Worm (Caenorhabditis elegans) whole organism, early embryonic: ENCODE results near the gene F42A9.3.

Experiments
- B0310.2 ChIP-seq: sonication (generic microtip); optimal IDR thresholded peaks from 2 replicates; lab custom pipeline; 2016; ENCODE audit warnings: mild to moderate bottlenecking, missing genetic modification characterization, missing compliant biosample characterization
- F13C5.2 ChIP-seq: sonication (generic microtip); optimal IDR thresholded peaks from 2 replicates; lab custom pipeline; 2017; ENCODE audit warnings: mild to moderate bottlenecking, missing genetic modification characterization, inconsistent platforms, missing compliant biosample characterization
- aly-1 ChIP-seq: sonication (generic microtip); optimal IDR thresholded peaks from 2 replicates; lab custom pipeline; 2016; ENCODE audit warnings: missing genetic modification characterization, missing compliant biosample characterization
- ama-1 ChIP-seq: fragments of 150-350 bp; optimal IDR thresholded peaks from 2 replicates; lab custom pipeline; 2014
- ceh-13 ChIP-seq: fragments of 200-800 bp; sonication (Bioruptor generic); optimal IDR thresholded peaks from 2 replicates; lab custom pipeline; 2018; ENCODE audit warnings: mild to moderate bottlenecking, missing genetic modification characterization, missing compliant biosample characterization
- ceh-36 ChIP-seq: sonication (generic microtip); optimal IDR thresholded peaks from 2 replicates; lab custom pipeline; 2016; ENCODE audit warnings: missing genetic modification characterization, inconsistent platforms, missing compliant biosample characterization
- ets-7 ChIP-seq: sonication (generic microtip); optimal IDR thresholded peaks from 2 replicates; lab custom pipeline; 2016; ENCODE audit warnings: missing genotype, missing genetic modification characterization, missing compliant biosample characterization
- hmbx-1 ChIP-seq: sonication (generic microtip); optimal IDR thresholded peaks from 2 replicates; lab custom pipeline; 2016; ENCODE audit warnings: mild to moderate bottlenecking, missing genetic modification characterization, missing compliant biosample characterization
- hmg-4 ChIP-seq: fragments of 200-800 bp; sonication (Bioruptor generic); optimal IDR thresholded peaks from 2 replicates; lab custom pipeline; 2018; ENCODE audit warnings: mild to moderate bottlenecking, missing genetic modification characterization, missing compliant biosample characterization
- hnd-1 ChIP-seq: sonication (generic microtip); optimal IDR thresholded peaks from 2 replicates; lab custom pipeline; 2016; ENCODE audit warnings: missing genetic modification characterization, missing compliant biosample characterization
- pes-1 ChIP-seq: fragments of 200-800 bp; sonication (Bioruptor generic); IDR thresholded peaks from 2 replicates; pipeline ENCODE4 v1.3.6; 2022; ENCODE audit warnings: missing genetic modification reagents, missing genetic modification characterization, missing compliant biosample characterization
- scrt-1 ChIP-seq: fragments of 200-800 bp; sonication (Bioruptor generic); IDR thresholded peaks from 2 replicates; pipeline ENCODE4 v1.3.6; 2022; ENCODE audit warnings: missing genetic modification characterization, missing compliant biosample characterization
- sea-1 ChIP-seq: fragments of 200-800 bp; sonication (Bioruptor generic); conservative IDR thresholded peaks from 2 replicates; pipeline ENCODE4 v1.3.6; 2022; ENCODE audit warnings: missing genetic modification characterization, missing compliant biosample characterization
- tbx-11 ChIP-seq: fragments of 200-800 bp; sonication (Bioruptor generic); IDR thresholded peaks from 2 replicates; pipeline ENCODE4 v1.3.6; 2022; ENCODE audit warnings: missing genetic modification characterization, missing compliant biosample characterization
- tbx-37 ChIP-seq: fragments of 200-800 bp; sonication (Bioruptor generic); conservative IDR thresholded peaks from 2 replicates; pipeline ENCODE4 v1.3.6; 2022; ENCODE audit warnings: missing genetic modification reagents, missing genetic modification characterization, missing compliant biosample characterization
- tra-4 ChIP-seq: sonication (generic microtip); optimal IDR thresholded peaks from 2 replicates; lab custom pipeline; 2017; ENCODE audit warnings: missing genetic modification characterization, missing compliant biosample characterization

The F42A9.3 gene

DNA sequence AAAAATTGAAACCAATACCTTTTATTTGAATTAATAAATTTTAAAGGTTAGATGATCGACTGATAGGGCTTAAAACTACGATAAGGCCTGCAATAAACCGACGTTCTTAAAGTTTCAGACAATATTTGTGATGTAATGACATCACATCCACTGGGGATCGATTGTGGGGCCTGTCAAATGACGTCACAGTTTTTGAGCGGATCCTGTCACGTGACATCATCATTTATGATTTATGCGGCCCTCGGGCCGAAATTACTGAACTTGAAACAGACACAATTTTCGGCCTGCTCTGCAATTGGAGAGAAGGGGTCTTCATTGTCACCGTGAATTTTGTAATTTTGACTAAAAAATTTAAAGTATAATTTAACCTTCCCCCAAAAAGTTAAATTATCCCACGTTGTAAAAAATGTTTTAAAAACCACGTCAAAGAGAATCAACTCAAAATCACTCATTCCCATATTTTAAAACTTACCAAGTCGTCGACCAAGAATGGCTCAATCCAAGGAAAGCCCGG lies 37.1 kb downstream of the F42A9.3 start, which contains the start of gene C49C8.1:
C49C8.1 (plus strand) TSS at position 464 of the 514 bp plus-strand sequence.
- TF ChIP-seq B0310.2 (tag; lab: Kevin White, UChicago) (no peak), sea-1 (GFP tag; lab: Robert Waterston, UW) (no peak), ets-7 (tag; lab: Kevin White, UChicago) (no peak), ama-1 (no peak), hmg-4 (GFP tag; lab: Kevin White, UChicago) (no peak), tra-4 (no peak), tbx-11 (GFP tag; lab: Robert Waterston, UW) (no peak), tbx-37 (GFP tag; lab: Robert Waterston, UW) (no peak), ceh-36 (tag; lab: Kevin White, UChicago) (no peak), pes-1 (GFP tag; lab: Robert Waterston, UW) (no peak), scrt-1 (GFP tag; lab: Robert Waterston, UW) (no peak), hmbx-1 (tag; lab: Kevin White, UChicago) (no peak), ceh-13 (no peak)

- TF ChIP-seq B0310.2 (tag; lab: Kevin White, UChicago): no peak
- TF ChIP-seq F13C5.2 (tag; lab: Kevin White, UChicago): no peak
- no peak for TF ChIP-seq tbx-37 (GFP tag; lab: Robert Waterston, UW)
- TF ChIP-seq pes-1 (GFP tag; lab: Robert Waterston, UW): no peak
- no peak for TF ChIP-seq hmbx-1 (tag; lab: Kevin White, UChicago)
- no peak for TF ChIP-seq ceh-36 (tag; lab: Kevin White, UChicago)
- TF ChIP-seq aly-1 (tag; lab: Kevin White, UChicago): no peak
- no peak for TF ChIP-seq ama-1
- no peak for TF ChIP-seq hmg-4 (GFP tag; lab: Kevin White, UChicago)
Observed at ce11 chrIV:8658122-8658521, 41.1 kb downstream of the F42A9.3 start, which contains the start of gene C49C8.6. Gene C49C8.6 (minus strand): TSS chrIV:8658222.

DNA sequence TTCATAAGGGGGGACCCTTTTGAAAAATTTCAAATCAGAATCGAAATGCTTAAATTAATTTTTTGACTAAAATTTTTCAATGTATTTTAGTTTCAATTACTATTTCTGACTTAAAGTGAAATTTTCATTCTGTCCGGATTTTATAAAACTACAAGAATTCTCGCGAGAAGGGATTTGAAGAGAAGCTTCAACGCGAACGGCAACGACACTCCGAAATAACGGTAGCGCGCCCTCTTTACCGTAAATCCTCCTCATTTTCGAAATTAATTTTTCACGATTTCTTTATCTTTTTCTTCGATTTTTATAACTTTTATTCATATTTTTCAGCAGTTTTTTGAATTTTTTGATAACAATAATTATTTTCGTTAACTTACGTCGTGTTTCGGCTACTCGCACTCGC lies 48.7 kb downstream of the F42A9.3 start:
- TF ChIP-seq tbx-37 (GFP tag; lab: Robert Waterston, UW): no peak
- TF ChIP-seq hmg-4 (GFP tag; lab: Kevin White, UChicago): no peak
- TF ChIP-seq tra-4: no peak
- no peak for TF ChIP-seq sea-1 (GFP tag; lab: Robert Waterston, UW)
- TF ChIP-seq hnd-1 (tag; lab: Kevin White, UChicago): no peak
- TF ChIP-seq ama-1: no peak
- TF ChIP-seq F13C5.2 (tag; lab: Kevin White, UChicago): no peak
- TF ChIP-seq ets-7 (tag; lab: Kevin White, UChicago): no peak
- no peak for TF ChIP-seq hmbx-1 (tag; lab: Kevin White, UChicago)
- no peak for TF ChIP-seq ceh-36 (tag; lab: Kevin White, UChicago)
